Worm (Caenorhabditis elegans): ENCODE data around the gene ced-4.
A peak's percentile ranks its signal among the peaks of the same experiment; 100 is the strongest.

Gene ced-4

ce11 chrIII:4887291-4887690, 35.2 kb downstream of the ced-4 start, which contains the start of gene clec-6:
clec-6 (minus strand) TSS chrIII:4887444.
- TF ChIP-seq nhr-19 (GFP tag; conservative IDR thresholded peaks at IDR 0.05) (no peak), nhr-12 (tag; optimal IDR thresholded peaks at IDR 0.05) (no peak), elt-2 (tag; optimal IDR thresholded peaks at IDR 0.05) (peak; percentile 51)

ce11 chrIII:4890997-4891396, 38.9 kb downstream of the ced-4 start, which contains the start of gene F26F4.5:
F26F4.5 (minus strand) TSS chrIII:4891252.
- TF ChIP-seq irx-1 (tag; optimal IDR thresholded peaks at IDR 0.05) = no peak
- TF ChIP-seq xbp-1 (tag; optimal IDR thresholded peaks at IDR 0.05) = no peak
- TF ChIP-seq ama-1 (optimal IDR thresholded peaks at IDR 0.05) = no peak
- no peak for TF ChIP-seq nhr-20 (tag; optimal IDR thresholded peaks at IDR 0.05)
- TF ChIP-seq fos-1 (tag; optimal IDR thresholded peaks at IDR 0.05) = no peak

ce11 chrIII:4893540-4893939, 41.4 kb downstream of the ced-4 start, which contains the start of gene F26F4.6:
F26F4.6 (minus strand) TSS chrIII:4893640.
- TF ChIP-seq lin-35 (GFP tag; optimal IDR thresholded peaks at IDR 0.05) (peak in 1 of 2 experiments; percentile 15), nhr-90 (tag; optimal IDR thresholded peaks at IDR 0.05; ENCODE audit: poor library complexity) (no peak), ceh-88 (GFP tag; IDR thresholded peaks at IDR 0.05) (no peak), aly-2 (tag; optimal IDR thresholded peaks at IDR 0.05) (peak; percentile 18), nhr-77 (tag; optimal IDR thresholded peaks at IDR 0.05) (no peak)

ce11 chrIII:4895313-4895712, 43.2 kb downstream of the ced-4 start:
- TF ChIP-seq lin-39 (tag; optimal IDR thresholded peaks at IDR 0.05) = no peak
- peak; percentile 33 for TF ChIP-seq aly-2 (tag; optimal IDR thresholded peaks at IDR 0.05)
- no peak for TF ChIP-seq efl-1 (optimal IDR thresholded peaks at IDR 0.05)
- TF ChIP-seq efl-1 (GFP tag; optimal IDR thresholded peaks at IDR 0.05 in 1 of 2) = peak in 1 of 2 experiments; percentile 83

- TF ChIP-seq pag-3 (tag; optimal IDR thresholded peaks at IDR 0.05; ENCODE audit: borderline replicate concordance, insufficient read depth) (no peak), lin-35 (GFP tag; optimal IDR thresholded peaks at IDR 0.05) (peak in 1 of 2 experiments; percentile 5), sox-4 (tag; optimal IDR thresholded peaks at IDR 0.05) (no peak), efl-1 (optimal IDR thresholded peaks at IDR 0.05) (no peak), efl-1 (GFP tag; optimal IDR thresholded peaks at IDR 0.05 in 1 of 2) (peak in 1 of 2 experiments; percentile 84), nhr-84 (tag; optimal IDR thresholded peaks at IDR 0.05) (no peak), nhr-85 (tag) (peak; percentile 41), ces-1 (GFP tag; optimal IDR thresholded peaks at IDR 0.05) (no peak), mep-1 (tag; optimal IDR thresholded peaks at IDR 0.05) (no peak)
These were observed 47.0 kb downstream of the ced-4 start, which contains the start of gene nhl-2 for ce11 chrIII:4899035-4899578. nhl-2 (minus strand) TSS chrIII:4899085.

ce11 chrIII:4899728-4900127, 47.6 kb downstream of the ced-4 start:
- peak; percentile 95 for TF ChIP-seq hpl-2 (GFP tag; optimal IDR thresholded peaks at IDR 0.05)
- TF ChIP-seq ama-1 (optimal IDR thresholded peaks at IDR 0.05) = no peak
- peak; percentile 83 for TF ChIP-seq hlh-4 (tag; optimal IDR thresholded peaks at IDR 0.05)
- TF ChIP-seq ceh-88 (GFP tag; IDR thresholded peaks at IDR 0.05) = peak; percentile 99
- peak; percentile 97 for TF ChIP-seq unc-130 (tag; optimal IDR thresholded peaks at IDR 0.05)
- TF ChIP-seq C16A3.4 (tag; optimal IDR thresholded peaks at IDR 0.05) = peak; percentile 99
- peak; percentile 98 for TF ChIP-seq lir-3 (tag; optimal IDR thresholded peaks at IDR 0.05; ENCODE audit: poor library complexity)
- TF ChIP-seq lsy-2 (tag; optimal IDR thresholded peaks at IDR 0.05) = peak; percentile 97
- no peak for TF ChIP-seq alr-1 (tag; optimal IDR thresholded peaks at IDR 0.05; ENCODE audit: borderline replicate concordance)
- TF ChIP-seq dpl-1 (GFP tag; optimal IDR thresholded peaks at IDR 0.05) = peak; percentile 89 to 91 (median 89)
- TF ChIP-seq fkh-8 (tag; optimal IDR thresholded peaks at IDR 0.05) = peak; percentile 100
- peak; percentile 100 for TF ChIP-seq unc-86 (tag; optimal IDR thresholded peaks at IDR 0.05)
- peak; percentile 99 for TF ChIP-seq nhr-77 (tag; optimal IDR thresholded peaks at IDR 0.05)
- TF ChIP-seq elt-3 (tag; optimal IDR thresholded peaks at IDR 0.05) = peak in 5 of 6 experiments; percentile 68 to 98 (median 97)
- peak; percentile 69 for TF ChIP-seq nhr-76 (tag; optimal IDR thresholded peaks at IDR 0.05)
- TF ChIP-seq efl-3 (GFP tag; optimal IDR thresholded peaks at IDR 0.05) = peak; percentile 95
- TF ChIP-seq nhr-47 (tag; optimal IDR thresholded peaks at IDR 0.05) = peak; percentile 100
- TF ChIP-seq rnt-1 (tag; optimal IDR thresholded peaks at IDR 0.05) = peak; percentile 98
- peak; percentile 100 for TF ChIP-seq blmp-1 (tag; optimal IDR thresholded peaks at IDR 0.05)
- peak; percentile 99 for TF ChIP-seq sox-4 (tag; optimal IDR thresholded peaks at IDR 0.05)
- peak; percentile 98 for TF ChIP-seq mab-9 (GFP tag; IDR thresholded peaks at IDR 0.05)
- no peak for TF ChIP-seq nhr-84 (tag; optimal IDR thresholded peaks at IDR 0.05)
- peak; percentile 100 for TF ChIP-seq nhr-71 (tag; optimal IDR thresholded peaks at IDR 0.05)
- TF ChIP-seq nhr-90 (tag; optimal IDR thresholded peaks at IDR 0.05; ENCODE audit: poor library complexity) = peak; percentile 99
- TF ChIP-seq nhr-20 (tag; optimal IDR thresholded peaks at IDR 0.05) = peak; percentile 100
- TF ChIP-seq irx-1 (tag; optimal IDR thresholded peaks at IDR 0.05) = peak; percentile 98
- peak; percentile 92 for TF ChIP-seq ceh-63 (GFP tag; optimal IDR thresholded peaks at IDR 0.05)
